Fruit fly (Drosophila melanogaster) whole organism, wandering third instar larva: ENCODE results near the gene CG43312.

Experiments
- Jra ChIP-seq: sonication (Bioruptor generic); optimal IDR thresholded peaks from 2 replicates; lab custom pipeline; 2016; ENCODE audit warnings: missing biosample characterization, missing genetic modification characterization
- Mio ChIP-seq: sonication (Bioruptor generic); optimal IDR thresholded peaks from 2 replicates; lab custom pipeline; 2016; ENCODE audit warnings: missing biosample characterization, missing genetic modification characterization
- N ChIP-seq: fragments of >200 bp; optimal IDR thresholded peaks from 2 replicates; lab custom pipeline; 2018; ENCODE audit warnings: missing biosample characterization, missing external identifiers, missing genetic modification characterization
- OdsH ChIP-seq: fragments of 200-800 bp; sonication (Bioruptor generic); optimal IDR thresholded peaks from 2 replicates; lab custom pipeline; 2016; ENCODE audit warnings: missing biosample characterization, mild to moderate bottlenecking, missing genetic modification characterization
- Sp1 ChIP-seq: fragments of 200-800 bp; sonication (Bioruptor generic); optimal IDR thresholded peaks from 3 replicates; lab custom pipeline; 2019; ENCODE audit warnings: missing biosample characterization, mild to moderate bottlenecking, missing genetic modification characterization, moderate library complexity
- brk ChIP-seq: fragments of 200-800 bp; sonication (Bioruptor generic); optimal IDR thresholded peaks from 2 replicates; lab custom pipeline; 2016; ENCODE audit warnings: missing biosample characterization, mild to moderate bottlenecking, missing genetic modification characterization
- dl ChIP-seq, 2 experiments: fragments of 175-275, 200-275 bp in 1 of 2; fragments of 200-275 bp in 1 of 2; sonication (Bioruptor generic); optimal IDR thresholded peaks; lab custom pipeline; 2018; ENCODE audit warnings: mild to moderate bottlenecking in 2 of 2, missing biosample characterization in 2 of 2, missing genetic modification characterization in 2 of 2, moderate library complexity in 2 of 2; ENCODE audit not compliant: partially characterized antibody in 2 of 2, insufficient read depth in 1 of 2
- jim ChIP-seq: fragments of 175-275, 200-325 bp; sonication (Bioruptor generic); optimal IDR thresholded peaks from 2 replicates; lab custom pipeline; 2016; ENCODE audit warnings: missing biosample characterization, mild to moderate bottlenecking, missing genetic modification characterization
- psq ChIP-seq: fragments of 200-800 bp; sonication (Bioruptor generic); optimal IDR thresholded peaks from 3 replicates; lab custom pipeline; 2017; ENCODE audit warnings: missing biosample characterization, mild to moderate bottlenecking, missing genetic modification characterization, moderate library complexity
- sage ChIP-seq: fragments of 200-800 bp; sonication (Bioruptor generic); optimal IDR thresholded peaks from 2 replicates; lab custom pipeline; 2016; ENCODE audit warnings: missing biosample characterization, mild to moderate bottlenecking, missing genetic modification characterization
- sv ChIP-seq: fragments of 200-800 bp; sonication (Bioruptor generic); optimal IDR thresholded peaks from 3 replicates; lab custom pipeline; 2016; ENCODE audit warnings: missing biosample characterization, missing genetic modification characterization
- usp ChIP-seq: fragments of >200 bp; optimal IDR thresholded peaks from 2 replicates; lab custom pipeline; 2017; ENCODE audit warnings: missing biosample characterization, missing genetic modification characterization

dm6 chr3L:22465486-22466402 is 35.7 kb upstream of the CG43312 start, which contains the start of gene CG11438:
- no peak for TF ChIP-seq OdsH (GFP tag; lab: Kevin White, UChicago)
- TF ChIP-seq sage (GFP tag; lab: Kevin White, UChicago) = no peak
- TF ChIP-seq N = no peak
- no peak for TF ChIP-seq usp
- TF ChIP-seq psq (GFP tag; lab: Kevin White, UChicago) = no peak
- TF ChIP-seq brk (GFP tag; lab: Kevin White, UChicago) = no peak
- no peak for TF ChIP-seq Sp1 (GFP tag; lab: Kevin White, UChicago)
- TF ChIP-seq jim = no peak
- no peak for TF ChIP-seq sv (GFP tag; lab: Kevin White, UChicago)
- peak; percentile 62 for TF ChIP-seq Jra (GFP tag; lab: Kevin White, UChicago)
- TF ChIP-seq dl (GFP tag; optimal IDR thresholded peaks at IDR 0.05; lab: Kevin White, UChicago; ENCODE audit: insufficient read depth in 1 of 2, partially characterized antibody in 2 of 2) = peak in 1 of 2 experiments; percentile 17
- no peak for TF ChIP-seq Mio (GFP tag; lab: Kevin White, UChicago)
